Worm (Caenorhabditis elegans) whole organism, L4/young adult: ENCODE data around the gene F20D12.12.

Experiments
- dao-5 ChIP-seq: sonication (generic microtip); optimal IDR thresholded peaks from 2 replicates; lab custom pipeline; 2016; ENCODE audit warnings: missing genotype, missing genetic modification characterization, moderate library complexity, missing compliant biosample characterization
- him-1 ChIP-seq: sonication (generic microtip); optimal IDR thresholded peaks from 2 replicates; lab custom pipeline; 2016; ENCODE audit warnings: missing genotype, missing genetic modification reagents, missing genetic modification characterization, missing compliant biosample characterization

DNA sequence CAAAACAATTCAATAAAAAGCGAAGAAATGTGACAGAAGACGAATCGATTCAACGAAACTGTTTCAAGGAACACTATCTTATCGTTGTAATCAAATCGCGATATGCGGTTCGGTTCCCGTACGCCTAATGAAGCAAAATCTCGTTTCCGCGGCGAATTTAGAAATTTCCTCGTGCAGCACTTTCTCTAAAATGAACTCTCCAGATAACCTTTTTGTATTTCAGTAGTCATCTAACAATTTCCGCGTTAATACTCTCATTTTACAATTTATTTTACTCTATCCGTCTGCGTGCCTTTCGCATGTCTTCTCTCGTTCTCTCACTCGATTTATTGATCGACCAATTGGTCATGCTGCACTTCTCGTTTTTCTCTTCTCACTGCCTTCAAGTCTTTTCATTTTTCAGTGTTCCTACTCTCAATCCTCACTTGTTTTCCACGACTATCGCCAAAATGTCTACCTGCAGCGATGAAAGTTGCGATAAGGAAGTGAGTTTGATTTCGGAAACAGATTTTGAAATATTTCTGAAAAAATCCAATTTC lies 37.0 kb upstream of the F20D12.12 start, which contains the start of the genes npp-27 and ntl-4:
- TF ChIP-seq dao-5 (tag; lab: Kevin White, UChicago): no peak
- TF ChIP-seq him-1 (tag; lab: Kevin White, UChicago): no peak
